Worm (Caenorhabditis elegans) whole organism, L4 larva: ENCODE data around the gene nhr-183.

Source experiments
- F10B5.3 ChIP-seq: sonication (generic microtip); optimal IDR thresholded peaks from 2 replicates; lab custom pipeline; 2016; ENCODE audit warnings: mild to moderate bottlenecking, missing genetic modification characterization, missing compliant biosample characterization
- F26F4.8 ChIP-seq: fragments of 200-800 bp; sonication (Bioruptor generic); conservative IDR thresholded peaks from 2 replicates; pipeline ENCODE4 v1.3.6; 2022; ENCODE audit warnings: missing genetic modification characterization, missing compliant biosample characterization
- F44E2.7 ChIP-seq: fragments of 200-800 bp; sonication (Bioruptor generic); IDR thresholded peaks from 2 replicates; pipeline ENCODE4 v2.1.2; 2022; ENCODE audit warnings: missing genetic modification characterization, missing compliant biosample characterization
- F49E8.2 ChIP-seq: sonication (generic microtip); optimal IDR thresholded peaks from 2 replicates; lab custom pipeline; 2016; ENCODE audit warnings: missing compliant biosample characterization, mild to moderate bottlenecking, missing genetic modification characterization, borderline replicate concordance
- R02D3.7 ChIP-seq: fragments of 150-350 bp; sonication (generic microtip); optimal IDR thresholded peaks from 3 replicates; lab custom pipeline; 2014; ENCODE audit warnings: missing biosample characterization, missing genetic modification characterization
- T20F7.1 ChIP-seq: fragments of 200-800 bp; sonication (Bioruptor generic); optimal IDR thresholded peaks from 2 replicates; lab custom pipeline; 2018; ENCODE audit warnings: mild to moderate bottlenecking, missing genetic modification characterization, missing compliant biosample characterization
- Y105C5A.15 ChIP-seq: fragments of 200-800 bp; sonication (Bioruptor generic); IDR thresholded peaks from 2 replicates; pipeline ENCODE4 v1.3.6; 2022; ENCODE audit warnings: missing genetic modification characterization, missing compliant biosample characterization
- Y75B8A.6 ChIP-seq: fragments of 200-800 bp; sonication (Bioruptor generic); IDR thresholded peaks from 2 replicates; pipeline ENCODE4 v1.3.6; 2022; ENCODE audit warnings: missing genetic modification reagents, missing genetic modification characterization, missing compliant biosample characterization
- ZK337.2 ChIP-seq: fragments of 200-800 bp; sonication (Bioruptor generic); IDR thresholded peaks from 2 replicates; pipeline ENCODE4 v1.3.6; 2022; ENCODE audit warnings: missing genetic modification reagents, missing genetic modification characterization, missing compliant biosample characterization
- aly-2 ChIP-seq: sonication (generic microtip); optimal IDR thresholded peaks from 2 replicates; lab custom pipeline; 2018; ENCODE audit warnings: missing biosample characterization, missing genetic modification characterization
- arid-1 ChIP-seq: fragments of 200-800 bp; sonication (Bioruptor generic); conservative IDR thresholded peaks from 2 replicates; pipeline ENCODE4 v1.3.6; 2022; ENCODE audit warnings: missing genetic modification reagents, missing genetic modification characterization, missing compliant biosample characterization
- ceh-20 ChIP-seq: fragments of 200-800 bp; sonication (Bioruptor generic); IDR thresholded peaks from 2 replicates; pipeline ENCODE4 v1.3.6; 2022; ENCODE audit warnings: missing genetic modification reagents, missing genetic modification characterization, missing compliant biosample characterization
- ceh-62 ChIP-seq: sonication (generic microtip); optimal IDR thresholded peaks from 2 replicates; lab custom pipeline; 2017; ENCODE audit warnings: missing biosample characterization, missing genetic modification characterization
- ceh-82 ChIP-seq: sonication (generic microtip); optimal IDR thresholded peaks from 2 replicates; lab custom pipeline; 2017; ENCODE audit warnings: missing biosample characterization, missing genetic modification characterization
- ces-1 ChIP-seq: fragments of 150-350 bp; sonication (generic microtip); optimal IDR thresholded peaks from 4 replicates; lab custom pipeline; 2014; ENCODE audit warnings: missing biosample characterization, missing genetic modification reagents, missing genetic modification characterization
- cey-2 ChIP-seq: sonication (generic microtip); optimal IDR thresholded peaks from 3 replicates; lab custom pipeline; 2017; ENCODE audit warnings: missing genetic modification characterization, mild to moderate bottlenecking, missing compliant biosample characterization, antibody characterized with exemption, borderline replicate concordance; ENCODE audit not compliant: insufficient read depth
- ctbp-1 ChIP-seq: fragments of 200-800 bp; sonication (Bioruptor generic); IDR thresholded peaks from 2 replicates; pipeline ENCODE4 v1.3.6; 2022; ENCODE audit warnings: missing genetic modification reagents, missing genetic modification characterization, missing compliant biosample characterization
- daf-12 ChIP-seq: fragments of 150-350 bp; optimal IDR thresholded peaks from 2 replicates; lab custom pipeline; 2014; ENCODE audit warnings: missing biosample characterization, missing genetic modification reagents, missing genetic modification characterization
- dmd-6 ChIP-seq: fragments of 200-800 bp; sonication (Bioruptor generic); IDR thresholded peaks from 2 replicates; pipeline ENCODE4 v1.3.6; 2022; ENCODE audit warnings: missing genetic modification reagents, missing genetic modification characterization, missing compliant biosample characterization
- dmd-9 ChIP-seq: fragments of 200-800 bp; sonication (Bioruptor generic); IDR thresholded peaks from 2 replicates; pipeline ENCODE4 v1.3.6; 2022; ENCODE audit warnings: missing genetic modification reagents, missing genetic modification characterization, missing compliant biosample characterization
- dve-1 ChIP-seq: sonication (generic microtip); optimal IDR thresholded peaks from 2 replicates; lab custom pipeline; 2017; ENCODE audit warnings: antibody characterized with exemption, mild to moderate bottlenecking, missing genetic modification characterization, missing compliant biosample characterization; ENCODE audit not compliant: insufficient read depth
- egl-27 ChIP-seq: sonication (generic microtip); optimal IDR thresholded peaks from 3 replicates; lab custom pipeline; 2017; ENCODE audit warnings: missing biosample characterization, missing genetic modification reagents, missing genetic modification characterization
- hlh-11 ChIP-seq: fragments of 200-800 bp; sonication (Bioruptor generic); optimal IDR thresholded peaks from 2 replicates; lab custom pipeline; 2018; ENCODE audit warnings: mild to moderate bottlenecking, missing genetic modification characterization, missing compliant biosample characterization
- hlh-30 ChIP-seq: sonication (generic microtip); optimal IDR thresholded peaks from 2 replicates; lab custom pipeline; 2017; ENCODE audit warnings: antibody characterized with exemption, mild to moderate bottlenecking, missing genetic modification characterization, missing compliant biosample characterization; ENCODE audit not compliant: insufficient read depth
- hmg-1.1 ChIP-seq: fragments of 200-800 bp; sonication (Bioruptor generic); IDR thresholded peaks from 2 replicates; pipeline ENCODE4 v1.3.6; 2022; ENCODE audit warnings: missing genetic modification reagents, missing genetic modification characterization, missing compliant biosample characterization
- lin-13 ChIP-seq: fragments of 150-350 bp; optimal IDR thresholded peaks from 2 replicates; lab custom pipeline; 2014; ENCODE audit warnings: missing biosample characterization, missing genetic modification reagents, missing genetic modification characterization
- lir-3 ChIP-seq: sonication (generic microtip); optimal IDR thresholded peaks from 2 replicates; lab custom pipeline; 2016; ENCODE audit warnings: mild to moderate bottlenecking, missing genetic modification characterization, missing compliant biosample characterization
- madf-5 ChIP-seq, 2 experiments: fragments of 200-800 bp; sonication (Bioruptor generic); IDR thresholded peaks; 2 replicates each; pipeline ENCODE4 v1.3.6; 2022; ENCODE audit warnings: missing compliant biosample characterization in 2 of 2, missing genetic modification characterization in 2 of 2
- mdl-1 ChIP-seq, 2 experiments: fragments of 150-350 bp in 1 of 2; sonication (generic microtip) in 1 of 2; optimal IDR thresholded peaks; 2 replicates each; lab custom pipeline; 2014 to 2017; ENCODE audit warnings: missing biosample characterization in 2 of 2, missing genetic modification characterization in 2 of 2
- mep-1 ChIP-seq: fragments of 150-350 bp; sonication (generic microtip); optimal IDR thresholded peaks from 3 replicates; lab custom pipeline; 2014; ENCODE audit warnings: missing biosample characterization, missing genetic modification characterization
- mes-2 ChIP-seq: sonication (generic microtip); optimal IDR thresholded peaks from 2 replicates; lab custom pipeline; 2016; ENCODE audit warnings: missing genotype, mild to moderate bottlenecking, missing genetic modification characterization, missing compliant biosample characterization; ENCODE audit not compliant: poor library complexity, severe bottlenecking
- mxl-3 ChIP-seq: fragments of 200-800 bp; sonication (Bioruptor generic); optimal IDR thresholded peaks from 2 replicates; lab custom pipeline; 2018; ENCODE audit warnings: mild to moderate bottlenecking, missing genetic modification characterization, missing compliant biosample characterization
- nhr-102 ChIP-seq: sonication (generic microtip); optimal IDR thresholded peaks from 2 replicates; lab custom pipeline; 2016; ENCODE audit warnings: mild to moderate bottlenecking, missing genetic modification characterization, moderate library complexity, missing compliant biosample characterization
- nhr-11 ChIP-seq: fragments of 150-350 bp; optimal IDR thresholded peaks from 2 replicates; lab custom pipeline; 2014; ENCODE audit warnings: missing biosample characterization, missing genetic modification characterization
- nhr-237 ChIP-seq: sonication (generic microtip); optimal IDR thresholded peaks from 2 replicates; lab custom pipeline; 2017; ENCODE audit warnings: missing biosample characterization, missing genetic modification characterization
- nhr-28 ChIP-seq: fragments of 150-350 bp; optimal IDR thresholded peaks from 2 replicates; lab custom pipeline; 2014; ENCODE audit warnings: missing biosample characterization, missing genetic modification characterization
- nhr-42 ChIP-seq: fragments of 200-800 bp; sonication (Bioruptor generic); IDR thresholded peaks from 2 replicates; pipeline ENCODE4 v1.3.6; 2022; ENCODE audit warnings: missing genetic modification characterization, missing compliant biosample characterization
- nhr-48 ChIP-seq: sonication (generic microtip); optimal IDR thresholded peaks from 2 replicates; lab custom pipeline; 2016; ENCODE audit warnings: mild to moderate bottlenecking, missing genetic modification characterization, missing compliant biosample characterization
- nhr-6 ChIP-seq: fragments of 150-350 bp; optimal IDR thresholded peaks from 2 replicates; lab custom pipeline; 2014; ENCODE audit warnings: missing biosample characterization, missing genetic modification characterization
- nhr-76 ChIP-seq: fragments of 150-350 bp; optimal IDR thresholded peaks from 2 replicates; lab custom pipeline; 2014; ENCODE audit warnings: missing biosample characterization, missing genetic modification characterization
- pha-4 ChIP-seq, 2 experiments: fragments of 150-350 bp in 1 of 2; fragments of 200-800 bp in 1 of 2; sonication (Bioruptor generic) in 1 of 2; IDR thresholded peaks in 1 of 2; optimal IDR thresholded peaks in 1 of 2; 2 replicates each; pipeline versions ENCODE4 v1.3.6 to Lab custom; 2014 to 2022; ENCODE audit warnings: missing genetic modification characterization in 2 of 2, missing genetic modification reagents in 2 of 2, missing biosample characterization in 1 of 2, missing compliant biosample characterization in 1 of 2
- pqm-1 ChIP-seq: sonication (generic microtip); optimal IDR thresholded peaks from 2 replicates; lab custom pipeline; 2017; ENCODE audit warnings: missing biosample characterization, missing genetic modification characterization
- skn-1 ChIP-seq: fragments of 150-350 bp; optimal IDR thresholded peaks from 2 replicates; lab custom pipeline; 2014; ENCODE audit warnings: missing biosample characterization, missing genetic modification characterization
- spr-1 ChIP-seq: sonication (generic microtip); optimal IDR thresholded peaks from 2 replicates; lab custom pipeline; 2016; ENCODE audit warnings: mild to moderate bottlenecking, missing genetic modification characterization, missing compliant biosample characterization
- unc-62 ChIP-seq, 3 experiments: fragments of 150-350 bp in 1 of 3; sonication (generic microtip); optimal IDR thresholded peaks in 2 of 3; peaks in 1 of 3; 1 replicate in 1 of 3; 2 replicates in 2 of 3; lab custom pipeline; 2014 to 2017; ENCODE audit warnings: missing biosample characterization in 3 of 3, missing genetic modification characterization in 3 of 3, missing genetic modification reagents in 3 of 3, missing genotype in 1 of 3
- zip-11 ChIP-seq: fragments of 200-800 bp; sonication (Bioruptor generic); IDR thresholded peaks from 2 replicates; pipeline ENCODE4 v1.3.6; 2022; ENCODE audit warnings: missing genetic modification characterization, missing compliant biosample characterization
- ztf-11 ChIP-seq: fragments of 150-350 bp; optimal IDR thresholded peaks from 2 replicates; lab custom pipeline; 2014; ENCODE audit warnings: missing biosample characterization, missing genetic modification characterization

The nhr-183 gene

ce11 chrV:2281499-2281898 lies 17.1 kb upstream of the nhr-183 start, which contains the start of gene nhr-228 (continued):
- TF ChIP-seq F26F4.8 = no peak
- 0 out of 2 replicates have a peak, but pooled peaks have one; percentile 28 for TF ChIP-seq hmg-1.1
- TF ChIP-seq pqm-1 (tag; lab: Kevin White, UChicago) = peak; percentile 57
- peak; percentile 62 for TF ChIP-seq mep-1 (tag; lab: Kevin White, UChicago)
- peak; percentile 68 for TF ChIP-seq mes-2 (tag; lab: Kevin White, UChicago)
- peak; percentile 55 for TF ChIP-seq dve-1
- TF ChIP-seq spr-1 (tag; lab: Kevin White, UChicago) = no peak
- TF ChIP-seq Y105C5A.15 (GFP tag; lab: Robert Waterston, UW) = no peak
- TF ChIP-seq mdl-1 (tag; optimal IDR thresholded peaks at IDR 0.05; lab: Kevin White, UChicago) = peak in 1 of 2 experiments; percentile 58
- TF ChIP-seq nhr-11 (tag; lab: Kevin White, UChicago) = no peak
- no peak for TF ChIP-seq madf-5 (GFP tag; IDR thresholded peaks at IDR 0.05; lab: Robert Waterston, UW)
- no peak for TF ChIP-seq zip-11 (GFP tag; lab: Robert Waterston, UW)
- TF ChIP-seq nhr-6 = peak; percentile 21
- no peak for TF ChIP-seq ztf-11 (tag; lab: Kevin White, UChicago)
- TF ChIP-seq lin-13 (GFP tag; lab: Kevin White, UChicago) = no peak
- no peak for TF ChIP-seq T20F7.1 (GFP tag; lab: Kevin White, UChicago)
- no peak for TF ChIP-seq nhr-48
- TF ChIP-seq arid-1 (GFP tag; lab: Robert Waterston, UW) = no peak
- no peak for TF ChIP-seq nhr-237 (tag; lab: Kevin White, UChicago)
- TF ChIP-seq, all 104 proteins: peak for 13

ce11 chrV:2278543-2278942 lies 14.1 kb upstream of the nhr-183 start, which contains the start of gene fbxa-137:
TSS of gene fbxa-137 (plus strand) at chrV:2278816.
- TF ChIP-seq unc-62 (GFP tag; optimal IDR thresholded peaks at IDR 0.05 in 1 of 2; lab: Kevin White, UChicago) = peak in 1 of 2 experiments; percentile 69
- TF ChIP-seq unc-62 (tag; optimal IDR thresholded peaks at IDR 0.05; lab: Kevin White, UChicago) = no peak
- no peak for TF ChIP-seq dmd-9 (GFP tag; lab: Robert Waterston, UW)
- TF ChIP-seq nhr-48 = no peak
- TF ChIP-seq, all 104 proteins: peak for 1

DNA sequence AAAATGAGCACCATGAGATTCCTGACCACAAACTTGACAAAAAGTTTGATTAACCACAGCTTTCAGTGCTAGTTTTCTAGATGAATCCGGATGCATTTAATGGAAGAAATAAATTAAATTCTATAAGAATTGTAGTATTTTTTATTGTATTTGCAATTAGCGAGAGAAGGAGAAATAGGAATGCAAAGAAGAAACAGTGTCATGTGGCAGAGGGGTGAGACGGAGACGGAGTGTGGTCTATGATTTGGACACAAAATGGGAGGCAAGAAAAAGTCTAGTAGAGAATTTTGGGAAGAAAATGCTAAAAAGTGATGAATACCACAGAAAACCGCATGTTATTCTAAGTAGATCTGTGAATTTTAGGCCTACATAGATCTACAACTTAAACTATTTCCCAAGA lies 13.6 kb upstream of the nhr-183 start, which contains the start of gene nhr-59:
Gene nhr-59 (minus strand): TSS at position 214 of the 400 bp plus-strand sequence.
- TF ChIP-seq nhr-42 = no peak
- peak; percentile 81 for TF ChIP-seq hlh-30 (tag; lab: Kevin White, UChicago)
- TF ChIP-seq arid-1 (GFP tag; lab: Robert Waterston, UW) = no peak
- no peak for TF ChIP-seq R02D3.7 (tag; lab: Kevin White, UChicago)
- no peak for TF ChIP-seq F10B5.3 (tag; lab: Kevin White, UChicago)
- TF ChIP-seq mes-2 (tag; lab: Kevin White, UChicago) = peak; percentile 7
- TF ChIP-seq Y75B8A.6 (GFP tag; lab: Robert Waterston, UW) = no peak
- TF ChIP-seq nhr-76 (tag; lab: Kevin White, UChicago) = no peak
- TF ChIP-seq dmd-6 (GFP tag; lab: Robert Waterston, UW) = peak; percentile 26; the same call in 1 of the 2 replicates
- no peak for TF ChIP-seq ctbp-1 (GFP tag; lab: Robert Waterston, UW)
- no peak for TF ChIP-seq lir-3 (tag; lab: Kevin White, UChicago)
- TF ChIP-seq egl-27 (tag; lab: Kevin White, UChicago) = no peak
- TF ChIP-seq hlh-11 (tag; lab: Kevin White, UChicago) = peak; percentile 42
- no peak for TF ChIP-seq ZK337.2 (GFP tag; lab: Robert Waterston, UW)
- no peak for TF ChIP-seq ceh-62 (tag; lab: Kevin White, UChicago)
- TF ChIP-seq F44E2.7 (GFP tag; lab: Robert Waterston, UW) = no peak
- TF ChIP-seq mdl-1 (tag; optimal IDR thresholded peaks at IDR 0.05; lab: Kevin White, UChicago) = peak in 1 of 2 experiments; percentile 9
- TF ChIP-seq F49E8.2 (tag; lab: Kevin White, UChicago) = no peak
- no peak for TF ChIP-seq ces-1
- TF ChIP-seq nhr-6 = no peak
- peak; percentile 88 for TF ChIP-seq nhr-28 (tag; lab: Kevin White, UChicago)
- TF ChIP-seq cey-2 = no peak
- TF ChIP-seq daf-12 (tag; lab: Kevin White, UChicago) = no peak
- no peak for TF ChIP-seq mxl-3 (GFP tag; lab: Kevin White, UChicago)
- no peak for TF ChIP-seq ceh-20 (GFP tag; lab: Robert Waterston, UW)
- TF ChIP-seq skn-1 (tag; lab: Kevin White, UChicago) = no peak
- TF ChIP-seq aly-2 (tag; lab: Kevin White, UChicago) = no peak
- no peak for TF ChIP-seq ceh-82 (tag; lab: Kevin White, UChicago)
- no peak for TF ChIP-seq nhr-102
- TF ChIP-seq pha-4 (GFP tag; IDR thresholded peaks at IDR 0.05; lab: Robert Waterston, UW) = no peak
- TF ChIP-seq pha-4 (tag; optimal IDR thresholded peaks at IDR 0.05; lab: Kevin White, UChicago) = no peak
